Worm (Caenorhabditis elegans) whole organism, L2 larva: ENCODE results near the gene R10D12.7.

Experiments used
- R02D3.7 ChIP-seq: fragments of 150-350 bp; optimal IDR thresholded peaks from 2 replicates; lab custom pipeline; 2014; ENCODE audit warnings: missing biosample characterization, missing genetic modification characterization
- ama-1 ChIP-seq: fragments of 150-350 bp; optimal IDR thresholded peaks from 2 replicates; lab custom pipeline; 2018; ENCODE audit warnings: inconsistent platforms
- blmp-1 ChIP-seq: sonication (generic microtip); optimal IDR thresholded peaks from 2 replicates; lab custom pipeline; 2017; ENCODE audit warnings: missing genetic modification characterization, mild to moderate bottlenecking, missing compliant biosample characterization, antibody characterized with exemption, moderate library complexity; ENCODE audit not compliant: insufficient read depth
- ceh-16 ChIP-seq: fragments of 150-350 bp; optimal IDR thresholded peaks from 2 replicates; lab custom pipeline; 2014; ENCODE audit warnings: missing biosample characterization, missing genetic modification characterization
- lsy-2 ChIP-seq, 2 experiments: fragments of 150-350 bp in 1 of 2; sonication (generic microtip) in 1 of 2; optimal IDR thresholded peaks; 2 replicates each; lab custom pipeline; 2014 to 2017; ENCODE audit warnings: missing biosample characterization in 2 of 2, missing genetic modification characterization in 2 of 2
- mdl-1 ChIP-seq, 2 experiments: fragments of 150-350 bp in 1 of 2; sonication (generic microtip) in 1 of 2; optimal IDR thresholded peaks; 2 replicates each; lab custom pipeline; 2017; ENCODE audit warnings: missing biosample characterization in 2 of 2, missing genetic modification characterization in 2 of 2
- nhr-237 ChIP-seq: fragments of 150-350 bp; optimal IDR thresholded peaks from 2 replicates; lab custom pipeline; 2014; ENCODE audit warnings: missing biosample characterization, missing genetic modification characterization
- snpc-4 ChIP-seq: fragments of 150-350 bp; optimal IDR thresholded peaks from 2 replicates; lab custom pipeline; 2014; ENCODE audit warnings: missing biosample characterization, missing genetic modification characterization
- unc-39 ChIP-seq: fragments of 150-350 bp; optimal IDR thresholded peaks from 2 replicates; lab custom pipeline; 2014; ENCODE audit warnings: missing biosample characterization, missing genetic modification characterization
- ztf-4 ChIP-seq: fragments of 150-350 bp; optimal IDR thresholded peaks from 2 replicates; lab custom pipeline; 2014; ENCODE audit warnings: missing biosample characterization, missing genetic modification characterization

DNA sequence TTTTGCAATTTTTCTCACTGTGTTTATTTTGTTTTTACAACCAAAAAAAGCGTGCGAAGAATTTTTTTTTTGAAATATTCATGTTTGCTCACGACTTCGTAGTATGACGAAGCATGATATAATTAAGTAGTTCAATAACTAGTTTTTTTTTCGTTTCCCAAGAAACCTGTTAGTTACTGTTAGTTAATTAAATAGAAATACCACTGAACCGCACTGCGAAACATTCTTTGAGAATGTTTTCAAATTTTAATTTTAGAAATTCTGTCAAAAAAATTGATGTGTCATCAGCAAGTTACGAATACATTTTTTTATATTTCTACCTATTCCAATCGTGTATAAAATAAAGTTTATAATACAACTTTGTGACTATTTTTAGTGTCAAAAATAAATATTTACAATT, 23.5 kb upstream of the R10D12.7 start, which contains the start of gene srxa-12:
- TF ChIP-seq unc-39 (tag; lab: Kevin White, UChicago) (no peak), ama-1 (no peak), nhr-237 (tag; lab: Kevin White, UChicago) (no peak), snpc-4 (tag; lab: Kevin White, UChicago) (no peak), blmp-1 (tag; lab: Kevin White, UChicago) (no peak), lsy-2 (tag; optimal IDR thresholded peaks at IDR 0.05; lab: Kevin White, UChicago) (no peak), ztf-4 (tag; lab: Kevin White, UChicago) (no peak), R02D3.7 (no peak), mdl-1 (tag; optimal IDR thresholded peaks at IDR 0.05; lab: Kevin White, UChicago) (no peak), ceh-16 (tag; lab: Kevin White, UChicago) (no peak)
